Worm (Caenorhabditis elegans) whole organism, early embryonic: ENCODE data around the gene arrd-4.

ENCODE experiments used
- B0310.2 ChIP-seq: sonication (generic microtip); optimal IDR thresholded peaks from 2 replicates; lab custom pipeline; 2016; ENCODE audit warnings: mild to moderate bottlenecking, missing genetic modification characterization, missing compliant biosample characterization
- ama-1 ChIP-seq: fragments of 150-350 bp; optimal IDR thresholded peaks from 2 replicates; lab custom pipeline; 2014
- ceh-13 ChIP-seq: fragments of 200-800 bp; sonication (Bioruptor generic); optimal IDR thresholded peaks from 2 replicates; lab custom pipeline; 2018; ENCODE audit warnings: mild to moderate bottlenecking, missing genetic modification characterization, missing compliant biosample characterization
- flt-1 ChIP-seq: fragments of 200-800 bp; sonication (Bioruptor generic); IDR thresholded peaks from 2 replicates; pipeline ENCODE4 v1.3.6; 2022; ENCODE audit warnings: missing genetic modification characterization, missing compliant biosample characterization

DNA sequence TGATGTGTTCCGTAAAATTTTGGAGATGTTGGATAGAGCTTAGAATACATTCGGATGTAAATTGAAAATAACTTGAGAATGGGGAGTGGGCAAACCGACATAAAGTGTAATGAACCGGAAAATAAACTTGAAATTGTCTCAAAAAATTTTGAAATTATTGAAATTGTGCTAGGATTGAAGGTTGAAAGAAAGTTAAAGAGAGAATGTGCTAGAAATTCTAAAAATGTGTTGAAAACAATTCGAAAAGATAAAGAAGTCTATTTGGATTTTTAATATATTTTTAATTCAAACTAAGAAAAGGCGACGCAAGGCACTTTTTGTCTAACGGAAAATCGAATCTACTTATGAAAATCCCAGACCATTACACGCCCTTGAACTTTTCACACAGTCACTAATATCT, 4.3 kb downstream of the arrd-4 start, which contains the start of gene ZK938.3:
- TF ChIP-seq B0310.2 (tag; lab: Kevin White, UChicago) (no peak), ama-1 (lab: Kevin White, UChicago) (no peak), ceh-13 (GFP tag; lab: Kevin White, UChicago) (no peak), flt-1 (GFP tag; lab: Robert Waterston, UW) (no peak)
